Fruit fly (Drosophila melanogaster) whole organism, prepupa: ENCODE measurements around the gene slpr.
A peak's percentile ranks its signal among the peaks of the same experiment; 100 is the strongest.

ENCODE experiments used
- Blimp-1 ChIP-seq: fragments of 200-800 bp; sonication (Bioruptor generic); optimal IDR thresholded peaks from 3 replicates; lab custom pipeline; 2017; ENCODE audit warnings: missing biosample characterization, missing genetic modification characterization, mild to moderate bottlenecking, moderate library complexity, missing genetic modification reagents
- CG10631 ChIP-seq: fragments of 200-800 bp; sonication (Bioruptor generic); optimal IDR thresholded peaks from 2 replicates; lab custom pipeline; 2016; ENCODE audit warnings: missing biosample characterization, missing genetic modification characterization
- CG10669 ChIP-seq: fragments of 200-800 bp; sonication (Bioruptor generic); optimal IDR thresholded peaks from 3 replicates; lab custom pipeline; 2018; ENCODE audit warnings: missing biosample characterization, mild to moderate bottlenecking, missing genetic modification characterization, moderate library complexity
- CG11902 ChIP-seq: fragments of 200-800 bp; sonication (Bioruptor generic); optimal IDR thresholded peaks from 3 replicates; lab custom pipeline; 2016; ENCODE audit warnings: missing biosample characterization, missing genetic modification characterization
- CG1621 ChIP-seq: fragments of 200-800 bp; sonication (Bioruptor generic); optimal IDR thresholded peaks from 3 replicates; lab custom pipeline; 2018; ENCODE audit warnings: missing biosample characterization, mild to moderate bottlenecking, missing genetic modification characterization
- CG16779 ChIP-seq: fragments of 200-800 bp; sonication (Bioruptor generic); optimal IDR thresholded peaks from 3 replicates; lab custom pipeline; 2017; ENCODE audit warnings: missing biosample characterization, mild to moderate bottlenecking, missing genetic modification characterization
- CG3032 ChIP-seq: fragments of 200-800 bp; optimal IDR thresholded peaks from 2 replicates; lab custom pipeline; 2019; ENCODE audit warnings: missing biosample characterization, mild to moderate bottlenecking, missing genetic modification characterization, moderate library complexity
- CG31627 ChIP-seq: fragments of 200-800 bp; sonication (Bioruptor generic); optimal IDR thresholded peaks from 3 replicates; lab custom pipeline; 2016; ENCODE audit warnings: missing biosample characterization, missing genetic modification characterization
- CG32006 ChIP-seq: fragments of 200-800 bp; sonication (Bioruptor generic); optimal IDR thresholded peaks from 3 replicates; lab custom pipeline; 2017; ENCODE audit warnings: missing biosample characterization, mild to moderate bottlenecking, missing genetic modification characterization
- CG34406 ChIP-seq: fragments of 200-800 bp; sonication (Bioruptor generic); optimal IDR thresholded peaks from 3 replicates; lab custom pipeline; 2016; ENCODE audit warnings: missing biosample characterization, missing genetic modification characterization
- CG3919 ChIP-seq: fragments of 200-800 bp; sonication (Bioruptor generic); optimal IDR thresholded peaks from 3 replicates; lab custom pipeline; 2016; ENCODE audit warnings: missing biosample characterization, missing genetic modification characterization
- CG4318 ChIP-seq: fragments of 200-800 bp; sonication (Bioruptor generic); optimal IDR thresholded peaks from 3 replicates; lab custom pipeline; 2017; ENCODE audit warnings: missing biosample characterization, mild to moderate bottlenecking, missing genetic modification characterization
- CG6163 ChIP-seq: fragments of 200-800 bp; sonication (Bioruptor generic); IDR thresholded peaks from 3 replicates; pipeline ENCODE4 v1.3.6; 2022; ENCODE audit warnings: missing biosample characterization, missing genetic modification characterization
- CG6276 ChIP-seq: fragments of 200-800 bp; sonication (Bioruptor generic); optimal IDR thresholded peaks from 2 replicates; lab custom pipeline; 2017; ENCODE audit warnings: missing biosample characterization, mild to moderate bottlenecking, missing genetic modification characterization
- CG6792 ChIP-seq: fragments of 200-800 bp; sonication (Bioruptor generic); optimal IDR thresholded peaks from 3 replicates; lab custom pipeline; 2016; ENCODE audit warnings: missing biosample characterization, missing genetic modification characterization
- CG6808 ChIP-seq: fragments of 200-800 bp; sonication (Bioruptor generic); optimal IDR thresholded peaks from 3 replicates; lab custom pipeline; 2017; ENCODE audit warnings: missing biosample characterization, missing genetic modification characterization, mild to moderate bottlenecking, moderate library complexity, missing genetic modification reagents
- CG6854 ChIP-seq: fragments of 200-800 bp; sonication (Bioruptor generic); optimal IDR thresholded peaks from 2 replicates; lab custom pipeline; 2017; ENCODE audit warnings: missing biosample characterization, mild to moderate bottlenecking, missing genetic modification characterization
- CG7368 ChIP-seq: fragments of 200-800 bp; sonication (Bioruptor generic); optimal IDR thresholded peaks from 3 replicates; lab custom pipeline; 2016; ENCODE audit warnings: missing biosample characterization, missing genetic modification characterization
- CG8119 ChIP-seq: fragments of 200-800 bp; sonication (Bioruptor generic); IDR thresholded peaks from 3 replicates; pipeline ENCODE4 v1.3.6; 2022; ENCODE audit warnings: missing biosample characterization, missing genetic modification characterization
- CG8319 ChIP-seq: fragments of 200-800 bp; sonication (Bioruptor generic); optimal IDR thresholded peaks from 3 replicates; lab custom pipeline; 2016; ENCODE audit warnings: missing biosample characterization, missing genetic modification characterization
- CG8632 ChIP-seq: fragments of 200-800 bp; sonication (Bioruptor generic); optimal IDR thresholded peaks from 3 replicates; lab custom pipeline; 2016; ENCODE audit warnings: missing biosample characterization, missing genetic modification characterization
- CG9139 ChIP-seq: fragments of 200-800 bp; sonication (Bioruptor generic); optimal IDR thresholded peaks from 3 replicates; lab custom pipeline; 2017; ENCODE audit warnings: missing biosample characterization, mild to moderate bottlenecking, missing genetic modification characterization
- Eip78C ChIP-seq: fragments of 200-800 bp; sonication (Bioruptor generic); peaks from one replicate; lab custom pipeline; 2016; ENCODE audit warnings: missing biosample characterization, missing genetic modification characterization
- Eip93F ChIP-seq: fragments of 200-800 bp; sonication (Bioruptor generic); optimal IDR thresholded peaks from 2 replicates; lab custom pipeline; 2016; ENCODE audit warnings: missing biosample characterization, mild to moderate bottlenecking, missing genetic modification characterization
- Ets21C ChIP-seq: fragments of 200-800 bp; sonication (Bioruptor generic); optimal IDR thresholded peaks from 3 replicates; lab custom pipeline; 2016; ENCODE audit warnings: missing biosample characterization, missing genetic modification characterization
- Ets96B ChIP-seq: fragments of 200-800 bp; optimal IDR thresholded peaks from 2 replicates; lab custom pipeline; 2019; ENCODE audit warnings: missing biosample characterization, mild to moderate bottlenecking, missing genetic modification characterization, moderate library complexity
- Gug ChIP-seq: fragments of 200-800 bp; sonication (Bioruptor generic); IDR thresholded peaks from 2 replicates; pipeline ENCODE4 v1.3.6; 2022; ENCODE audit warnings: missing biosample characterization, missing genetic modification characterization
- Hr39 ChIP-seq: fragments of 200-800 bp; sonication (Bioruptor generic); optimal IDR thresholded peaks from 2 replicates; lab custom pipeline; 2016; ENCODE audit warnings: missing biosample characterization, missing genetic modification characterization
- Hr4 ChIP-seq: fragments of 200-800 bp; sonication (Bioruptor generic); optimal IDR thresholded peaks from 3 replicates; lab custom pipeline; 2016; ENCODE audit warnings: missing biosample characterization, missing genetic modification characterization
- Lpt ChIP-seq: fragments of 200-800 bp; sonication (Bioruptor generic); optimal IDR thresholded peaks from 3 replicates; lab custom pipeline; 2016; ENCODE audit warnings: missing biosample characterization, missing genetic modification characterization
- Met ChIP-seq: fragments of 200-800 bp; sonication (Bioruptor generic); optimal IDR thresholded peaks from 3 replicates; lab custom pipeline; 2016; ENCODE audit warnings: missing biosample characterization, missing genetic modification characterization
- OdsH ChIP-seq: fragments of 200-800 bp; sonication (Bioruptor generic); optimal IDR thresholded peaks from 3 replicates; lab custom pipeline; 2016; ENCODE audit warnings: missing biosample characterization, missing genetic modification characterization
- Sox102F ChIP-seq: fragments of 200-800 bp; sonication (Bioruptor generic); optimal IDR thresholded peaks from 2 replicates; lab custom pipeline; 2016; ENCODE audit warnings: missing biosample characterization, mild to moderate bottlenecking, missing genetic modification characterization
- Sox14 ChIP-seq: fragments of 200-800 bp; sonication (Bioruptor generic); optimal IDR thresholded peaks from 3 replicates; lab custom pipeline; 2016; ENCODE audit warnings: missing biosample characterization, missing genetic modification characterization
- achi ChIP-seq: fragments of 200-800 bp; sonication (Bioruptor generic); optimal IDR thresholded peaks from 3 replicates; lab custom pipeline; 2016; ENCODE audit warnings: missing biosample characterization, missing genetic modification characterization
- acj6 ChIP-seq: fragments of 200-800 bp; sonication (Bioruptor generic); optimal IDR thresholded peaks from 3 replicates; lab custom pipeline; 2016; ENCODE audit warnings: missing biosample characterization, missing genetic modification characterization
- cyc ChIP-seq: fragments of 200-800 bp; sonication (Bioruptor generic); optimal IDR thresholded peaks from 3 replicates; lab custom pipeline; 2016; ENCODE audit warnings: missing biosample characterization, missing genetic modification characterization
- dac ChIP-seq: fragments of 200-800 bp; sonication (Bioruptor generic); optimal IDR thresholded peaks from 2 replicates; lab custom pipeline; 2017; ENCODE audit warnings: missing biosample characterization, mild to moderate bottlenecking, missing genetic modification characterization
- dsx ChIP-seq: fragments of 200-800 bp; optimal IDR thresholded peaks from 3 replicates; lab custom pipeline; 2019; ENCODE audit warnings: missing biosample characterization, mild to moderate bottlenecking, missing genetic modification characterization, moderate library complexity; ENCODE audit not compliant: poor library complexity, severe bottlenecking
- eg ChIP-seq: fragments of 200-800 bp; sonication (Bioruptor generic); IDR thresholded peaks from 3 replicates; pipeline ENCODE4 v1.3.6; 2022; ENCODE audit warnings: missing biosample characterization, missing genetic modification characterization
- esn ChIP-seq: fragments of 200-800 bp; sonication (Bioruptor generic); optimal IDR thresholded peaks from 2 replicates; lab custom pipeline; 2016; ENCODE audit warnings: missing biosample characterization, mild to moderate bottlenecking, missing genetic modification characterization, moderate library complexity
- fd85E ChIP-seq: fragments of 200-800 bp; sonication (Bioruptor generic); optimal IDR thresholded peaks from 3 replicates; lab custom pipeline; 2016; ENCODE audit warnings: missing biosample characterization, missing genetic modification characterization
- fkh ChIP-seq: fragments of 200-800 bp; sonication (Bioruptor generic); optimal IDR thresholded peaks from 3 replicates; lab custom pipeline; 2017; ENCODE audit warnings: missing biosample characterization, mild to moderate bottlenecking, missing genetic modification characterization, moderate library complexity
- lz ChIP-seq: fragments of 200-800 bp; sonication (Bioruptor generic); optimal IDR thresholded peaks from 3 replicates; lab custom pipeline; 2016; ENCODE audit warnings: missing biosample characterization, missing genetic modification characterization
- net ChIP-seq: fragments of 200-800 bp; sonication (Bioruptor generic); optimal IDR thresholded peaks from 3 replicates; lab custom pipeline; 2016; ENCODE audit warnings: missing biosample characterization, missing genetic modification characterization
- pdm3 ChIP-seq: fragments of 200-800 bp; sonication (Bioruptor generic); optimal IDR thresholded peaks from 3 replicates; lab custom pipeline; 2016; ENCODE audit warnings: missing biosample characterization, missing genetic modification characterization
- salr ChIP-seq, 2 experiments: fragments of 200-800 bp; sonication (Bioruptor generic); optimal IDR thresholded peaks; 3 replicates each; lab custom pipeline; 2016 to 2018; ENCODE audit warnings: missing biosample characterization in 2 of 2, missing genetic modification characterization in 2 of 2, mild to moderate bottlenecking in 1 of 2
- spab ChIP-seq: fragments of 200-800 bp; sonication (Bioruptor generic); optimal IDR thresholded peaks from 2 replicates; lab custom pipeline; 2017; ENCODE audit warnings: missing biosample characterization, mild to moderate bottlenecking, missing genetic modification characterization, missing genetic modification reagents
- ss ChIP-seq, 2 experiments: fragments of 200-800 bp; sonication (Bioruptor generic); optimal IDR thresholded peaks; 2 replicates in 1 of 2; 3 replicates in 1 of 2; lab custom pipeline; 2017 to 2018; ENCODE audit warnings: mild to moderate bottlenecking in 2 of 2, missing biosample characterization in 2 of 2, missing genetic modification characterization in 2 of 2, moderate library complexity in 1 of 2
- svp ChIP-seq: fragments of 200-800 bp; sonication (Bioruptor generic); peaks from one replicate; lab custom pipeline; 2016; ENCODE audit warnings: missing biosample characterization, missing genetic modification characterization
- topi ChIP-seq: fragments of 200-800 bp; sonication (Bioruptor generic); optimal IDR thresholded peaks from 3 replicates; lab custom pipeline; 2016; ENCODE audit warnings: missing biosample characterization, missing genetic modification characterization

The slpr gene

dm6 chrX:8211731-8212468 is 34.9 kb upstream of the slpr start:
- TF ChIP-seq CG8119 = peak; percentile 75
- no peak for TF ChIP-seq Ets21C (GFP tag; lab: Kevin White, UChicago)
- TF ChIP-seq Eip78C = peak; percentile 91
- TF ChIP-seq CG3919 = peak; percentile 57
- peak; percentile 6 for TF ChIP-seq svp (GFP tag; lab: Kevin White, UChicago)
- TF ChIP-seq dac = peak; percentile 47
- TF ChIP-seq CG10631 (GFP tag; lab: Kevin White, UChicago) = peak; percentile 70
- TF ChIP-seq CG9139 (GFP tag; lab: Kevin White, UChicago) = peak; percentile 27
- TF ChIP-seq CG8319 = no peak
- TF ChIP-seq CG7368 = no peak
- TF ChIP-seq Met (GFP tag; lab: Kevin White, UChicago) = no peak
- TF ChIP-seq acj6 = peak; percentile 56
- TF ChIP-seq salr (GFP tag; optimal IDR thresholded peaks at IDR 0.05; lab: Kevin White, UChicago) = peak; percentile 41 to 49
- TF ChIP-seq Lpt (GFP tag; lab: Kevin White, UChicago) = peak; percentile 48
- TF ChIP-seq CG34406 (GFP tag; lab: Kevin White, UChicago) = peak; percentile 29
- peak; percentile 47 for TF ChIP-seq net (GFP tag; lab: Kevin White, UChicago)
- peak; percentile 57 for TF ChIP-seq pdm3 (GFP tag; lab: Kevin White, UChicago)
- TF ChIP-seq fkh = no peak
- TF ChIP-seq CG11902 (GFP tag; lab: Kevin White, UChicago) = no peak
- TF ChIP-seq CG6163 = peak; percentile 67
- peak; percentile 64 for TF ChIP-seq spab
- peak; percentile 77 for TF ChIP-seq Ets96B (tag; lab: Kevin White, UChicago)
- no peak for TF ChIP-seq lz (GFP tag; lab: Kevin White, UChicago)
- peak; percentile 50 for TF ChIP-seq OdsH (GFP tag; lab: Kevin White, UChicago)
- peak; percentile 17 for TF ChIP-seq esn
- no peak for TF ChIP-seq topi (GFP tag; lab: Kevin White, UChicago)
- TF ChIP-seq Blimp-1 = no peak
- peak; percentile 13 for TF ChIP-seq CG16779 (tag; lab: Kevin White, UChicago)
- no peak for TF ChIP-seq Sox102F (GFP tag; lab: Kevin White, UChicago)
- peak; percentile 77 for TF ChIP-seq CG3032
- peak; percentile 74 for TF ChIP-seq CG10669
- peak; percentile 18 for TF ChIP-seq CG6792
- TF ChIP-seq CG32006 (GFP tag; lab: Kevin White, UChicago) = peak; percentile 78
- peak; percentile 54 for TF ChIP-seq achi (GFP tag; lab: Kevin White, UChicago)
- no peak for TF ChIP-seq Hr39
- peak; percentile 60 for TF ChIP-seq CG1621 (tag; lab: Kevin White, UChicago)
- TF ChIP-seq CG6276 = peak; percentile 41
- peak; percentile 58 to 65 for TF ChIP-seq ss (GFP tag; optimal IDR thresholded peaks at IDR 0.05; lab: Kevin White, UChicago)
- peak; percentile 53 for TF ChIP-seq Gug (GFP tag; lab: Robert Waterston, UW)
- no peak for TF ChIP-seq Eip93F (GFP tag; lab: Kevin White, UChicago)
- peak; percentile 66 for TF ChIP-seq Hr4
- TF ChIP-seq CG6854 = no peak
- peak; percentile 52; the same call in 2 of the 3 replicates for TF ChIP-seq eg (GFP tag; lab: Robert Waterston, UW)
- TF ChIP-seq cyc (GFP tag; lab: Kevin White, UChicago) = no peak
- no peak for TF ChIP-seq CG31627 (GFP tag; lab: Kevin White, UChicago)
- no peak for TF ChIP-seq fd85E (GFP tag; lab: Kevin White, UChicago)
- TF ChIP-seq dsx (GFP tag; lab: Kevin White, UChicago) = peak; percentile 53
- TF ChIP-seq Sox14 (GFP tag; lab: Kevin White, UChicago) = peak; percentile 59
- TF ChIP-seq CG8632 (GFP tag; lab: Kevin White, UChicago) = peak; percentile 22
- TF ChIP-seq CG6808 (GFP tag; lab: Kevin White, UChicago) = peak; percentile 79
- peak; percentile 50 for TF ChIP-seq CG4318 (GFP tag; lab: Kevin White, UChicago)
